Worm (Caenorhabditis elegans) whole organism, L2 larva: ENCODE results near the gene ubc-18.

Source experiments
- F13H6.1 ChIP-seq: sonication (generic microtip); optimal IDR thresholded peaks from 2 replicates; lab custom pipeline; 2016; ENCODE audit warnings: missing genetic modification characterization, missing compliant biosample characterization
- aly-2 ChIP-seq: fragments of 150-350 bp; optimal IDR thresholded peaks from 2 replicates; lab custom pipeline; 2014; ENCODE audit warnings: missing biosample characterization, missing genetic modification characterization
- ceh-16 ChIP-seq: fragments of 150-350 bp; optimal IDR thresholded peaks from 2 replicates; lab custom pipeline; 2014; ENCODE audit warnings: missing biosample characterization, missing genetic modification characterization
- ceh-82 ChIP-seq: fragments of 150-350 bp; optimal IDR thresholded peaks from 2 replicates; lab custom pipeline; 2014; ENCODE audit warnings: missing biosample characterization, missing genetic modification characterization
- egl-27 ChIP-seq: sonication (generic microtip); optimal IDR thresholded peaks from 3 replicates; lab custom pipeline; 2017; ENCODE audit warnings: missing biosample characterization, missing genetic modification reagents, missing genetic modification characterization
- elt-1 ChIP-seq: fragments of 150-350 bp; optimal IDR thresholded peaks from 2 replicates; lab custom pipeline; 2014; ENCODE audit warnings: missing biosample characterization, missing genetic modification characterization
- mdl-1 ChIP-seq, 2 experiments: fragments of 150-350 bp in 1 of 2; sonication (generic microtip) in 1 of 2; optimal IDR thresholded peaks; 2 replicates each; lab custom pipeline; 2017; ENCODE audit warnings: missing biosample characterization in 2 of 2, missing genetic modification characterization in 2 of 2
- nhr-10 ChIP-seq: sonication (generic microtip); optimal IDR thresholded peaks from 2 replicates; lab custom pipeline; 2017; ENCODE audit warnings: missing biosample characterization, missing genetic modification characterization
- nhr-129 ChIP-seq: fragments of 150-350 bp; optimal IDR thresholded peaks from 2 replicates; lab custom pipeline; 2014; ENCODE audit warnings: missing biosample characterization, missing genetic modification characterization
- nhr-21 ChIP-seq: fragments of 150-350 bp; optimal IDR thresholded peaks from 2 replicates; lab custom pipeline; 2014; ENCODE audit warnings: missing biosample characterization, missing genetic modification characterization
- nhr-237 ChIP-seq: fragments of 150-350 bp; optimal IDR thresholded peaks from 2 replicates; lab custom pipeline; 2014; ENCODE audit warnings: missing biosample characterization, missing genetic modification characterization
- nhr-77 ChIP-seq: fragments of 150-350 bp; optimal IDR thresholded peaks from 2 replicates; lab custom pipeline; 2014; ENCODE audit warnings: missing biosample characterization, missing genetic modification characterization
- unc-62 ChIP-seq: fragments of 150-350 bp; optimal IDR thresholded peaks from 2 replicates; lab custom pipeline; 2014; ENCODE audit warnings: missing biosample characterization, missing genetic modification reagents, missing genetic modification characterization
- ztf-4 ChIP-seq: fragments of 150-350 bp; optimal IDR thresholded peaks from 2 replicates; lab custom pipeline; 2014; ENCODE audit warnings: missing biosample characterization, missing genetic modification characterization

DNA sequence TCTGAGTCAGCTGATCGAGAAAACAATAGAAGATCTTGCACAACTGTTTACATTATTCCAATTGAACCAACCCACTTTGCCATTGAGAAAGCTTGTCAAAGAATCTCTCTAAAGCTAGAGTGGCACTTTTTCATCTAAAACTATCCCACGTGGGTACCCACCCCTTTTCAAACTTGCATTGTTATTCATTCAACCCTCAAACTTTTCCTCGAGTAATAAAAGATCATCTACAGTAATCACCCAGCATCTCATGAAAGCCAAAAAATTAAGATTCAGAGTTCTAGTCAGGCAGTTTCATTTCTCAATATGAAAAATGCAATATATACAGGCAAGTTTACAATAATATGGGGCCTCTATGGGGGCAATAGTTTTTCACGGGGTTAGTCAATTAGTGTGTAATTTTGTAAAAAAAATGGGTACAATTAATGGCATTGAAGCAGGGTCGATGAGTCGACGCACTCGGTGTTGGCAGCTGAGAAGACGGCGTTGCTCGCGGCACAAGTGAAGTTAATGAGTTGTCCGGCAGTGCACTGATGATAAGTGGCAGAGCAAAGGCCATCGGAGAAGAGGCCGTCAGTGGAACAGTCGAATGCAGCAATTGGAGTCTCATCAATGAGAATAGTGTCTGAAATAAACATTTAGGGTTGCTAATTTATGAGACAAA lies 33.6 kb upstream of the ubc-18 start:
- TF ChIP-seq ceh-82 (tag; lab: Kevin White, UChicago) (no peak), nhr-237 (tag; lab: Kevin White, UChicago) (no peak), egl-27 (tag; lab: Kevin White, UChicago) (no peak), aly-2 (tag; lab: Kevin White, UChicago) (no peak), nhr-10 (tag; lab: Kevin White, UChicago) (no peak), mdl-1 (tag; optimal IDR thresholded peaks at IDR 0.05; lab: Kevin White, UChicago) (no peak), ztf-4 (no peak), F13H6.1 (tag; lab: Kevin White, UChicago) (no peak), nhr-21 (tag; lab: Kevin White, UChicago) (no peak), nhr-77 (tag; lab: Kevin White, UChicago) (no peak), ceh-16 (tag; lab: Kevin White, UChicago) (no peak), nhr-129 (no peak), unc-62 (GFP tag; lab: Kevin White, UChicago) (no peak), elt-1 (tag; lab: Kevin White, UChicago) (no peak)
